Worm (Caenorhabditis elegans) whole organism, mixed stage, embryonic: Measurements from ENCODE around the gene Y37D8A.25.
A peak's percentile ranks its signal among the peaks of the same experiment; 100 is the strongest.

Experiments
- M03D4.4 ChIP-seq: sonication (generic microtip); optimal IDR thresholded peaks from 2 replicates; lab custom pipeline; 2017; ENCODE audit warnings: mild to moderate bottlenecking, missing genetic modification characterization, missing compliant biosample characterization
- bed-3 ChIP-seq: fragments of 200-800 bp; sonication (Bioruptor generic); optimal IDR thresholded peaks from 3 replicates; lab custom pipeline; 2018; ENCODE audit warnings: mild to moderate bottlenecking, missing genetic modification characterization, moderate library complexity, missing compliant biosample characterization
- blmp-1 ChIP-seq: fragments of 150-350 bp; optimal IDR thresholded peaks from 2 replicates; lab custom pipeline; 2014; ENCODE audit warnings: missing biosample characterization, missing genetic modification characterization
- ceh-43 ChIP-seq: fragments of 200-800 bp; sonication (Bioruptor generic); optimal IDR thresholded peaks from 2 replicates; lab custom pipeline; 2018; ENCODE audit warnings: mild to moderate bottlenecking, missing genetic modification characterization, moderate library complexity, missing compliant biosample characterization
- ceh-83 ChIP-seq: fragments of 200-800 bp; sonication (Bioruptor generic); optimal IDR thresholded peaks from 2 replicates; lab custom pipeline; 2018; ENCODE audit warnings: mild to moderate bottlenecking, missing genetic modification characterization, missing compliant biosample characterization
- ces-1 ChIP-seq: fragments of 150-350 bp; optimal IDR thresholded peaks from 2 replicates; lab custom pipeline; 2014; ENCODE audit warnings: missing biosample characterization, missing genetic modification reagents, missing genetic modification characterization
- cnd-1 ChIP-seq: fragments of 200-800 bp; sonication (Bioruptor generic); optimal IDR thresholded peaks from 2 replicates; lab custom pipeline; 2018; ENCODE audit warnings: mild to moderate bottlenecking, missing genetic modification characterization, missing compliant biosample characterization
- drap-1 ChIP-seq: fragments of 200-800 bp; sonication (Bioruptor generic); optimal IDR thresholded peaks from 3 replicates; lab custom pipeline; 2018; ENCODE audit warnings: mild to moderate bottlenecking, missing genetic modification characterization, missing compliant biosample characterization
- elt-1 ChIP-seq: sonication (generic microtip); optimal IDR thresholded peaks from 2 replicates; lab custom pipeline; 2017; ENCODE audit warnings: missing genetic modification characterization, mild to moderate bottlenecking, missing compliant biosample characterization, antibody characterized with exemption, moderate library complexity, borderline replicate concordance; ENCODE audit not compliant: insufficient read depth
- elt-3 ChIP-seq: fragments of 150-350 bp; optimal IDR thresholded peaks from 2 replicates; lab custom pipeline; 2014; ENCODE audit warnings: missing biosample characterization, missing genetic modification characterization
- flh-1 ChIP-seq: fragments of 200-800 bp; sonication (Bioruptor generic); optimal IDR thresholded peaks from 2 replicates; lab custom pipeline; 2018; ENCODE audit warnings: mild to moderate bottlenecking, missing genetic modification characterization, moderate library complexity, missing compliant biosample characterization
- ham-2 ChIP-seq: fragments of 200-800 bp; sonication (Bioruptor generic); optimal IDR thresholded peaks from 2 replicates; lab custom pipeline; 2018; ENCODE audit warnings: mild to moderate bottlenecking, missing genetic modification characterization, missing compliant biosample characterization
- lin-32 ChIP-seq: fragments of 200-800 bp; sonication (Bioruptor generic); optimal IDR thresholded peaks from 2 replicates; lab custom pipeline; 2018; ENCODE audit warnings: mild to moderate bottlenecking, missing genetic modification characterization, missing compliant biosample characterization
- lsy-2 ChIP-seq: fragments of 150-350 bp; optimal IDR thresholded peaks from 2 replicates; lab custom pipeline; 2014; ENCODE audit warnings: missing biosample characterization, missing genetic modification characterization
- mab-5 ChIP-seq: fragments of 150-350 bp; optimal IDR thresholded peaks from 2 replicates; lab custom pipeline; 2014; ENCODE audit warnings: missing biosample characterization, missing genetic modification characterization
- mls-2 ChIP-seq: sonication (generic microtip); optimal IDR thresholded peaks from 2 replicates; lab custom pipeline; 2016; ENCODE audit warnings: mild to moderate bottlenecking, missing genetic modification characterization, moderate library complexity, missing compliant biosample characterization
- nhr-12 ChIP-seq: fragments of 150-350 bp; optimal IDR thresholded peaks from 2 replicates; lab custom pipeline; 2014; ENCODE audit warnings: missing biosample characterization, missing genetic modification characterization
- nhr-2 ChIP-seq: fragments of 150-350 bp; optimal IDR thresholded peaks from 2 replicates; lab custom pipeline; 2014; ENCODE audit warnings: missing biosample characterization, missing genetic modification characterization
- nhr-237 ChIP-seq: fragments of 150-350 bp; optimal IDR thresholded peaks from 2 replicates; lab custom pipeline; 2014; ENCODE audit warnings: missing biosample characterization, missing genetic modification characterization
- nhr-28 ChIP-seq: fragments of 150-350 bp; optimal IDR thresholded peaks from 2 replicates; lab custom pipeline; 2014; ENCODE audit warnings: missing biosample characterization, missing genetic modification characterization
- nhr-76 ChIP-seq: sonication (generic microtip); optimal IDR thresholded peaks from 2 replicates; lab custom pipeline; 2017; ENCODE audit warnings: missing biosample characterization, missing genetic modification characterization
- pha-4 ChIP-seq: fragments of 150-350 bp; optimal IDR thresholded peaks from 2 replicates; lab custom pipeline; 2018; ENCODE audit warnings: missing biosample characterization, missing genetic modification reagents, missing genetic modification characterization
- sem-2 ChIP-seq: fragments of 200-800 bp; sonication (Bioruptor generic); optimal IDR thresholded peaks from 2 replicates; lab custom pipeline; 2018; ENCODE audit warnings: mild to moderate bottlenecking, missing genetic modification characterization, missing compliant biosample characterization
- snpc-4 ChIP-seq: fragments of 150-350 bp; optimal IDR thresholded peaks from 2 replicates; lab custom pipeline; 2014; ENCODE audit warnings: missing biosample characterization, missing genetic modification characterization
- sptf-1 ChIP-seq: sonication (generic microtip); optimal IDR thresholded peaks from 2 replicates; lab custom pipeline; 2017; ENCODE audit warnings: mild to moderate bottlenecking, missing genetic modification characterization, moderate library complexity, missing compliant biosample characterization
- tbx-8 ChIP-seq: fragments of 200-800 bp; sonication (Bioruptor generic); optimal IDR thresholded peaks from 2 replicates; lab custom pipeline; 2018; ENCODE audit warnings: mild to moderate bottlenecking, missing genetic modification characterization, moderate library complexity, missing compliant biosample characterization
- unc-120 ChIP-seq: sonication (generic microtip); optimal IDR thresholded peaks from 2 replicates; lab custom pipeline; 2017; ENCODE audit warnings: missing genetic modification characterization, missing compliant biosample characterization; ENCODE audit not compliant: poor library complexity, severe bottlenecking
- unc-62 ChIP-seq: fragments of 150-350 bp; optimal IDR thresholded peaks from 2 replicates; lab custom pipeline; 2014; ENCODE audit warnings: missing biosample characterization, missing genetic modification reagents, missing genetic modification characterization
- ztf-11 ChIP-seq: fragments of 150-350 bp; optimal IDR thresholded peaks from 2 replicates; lab custom pipeline; 2014; ENCODE audit warnings: missing biosample characterization, missing genetic modification characterization

Y37D8A.25 gene

ce11 chrIII:12789420-12789819 lies 30.6 kb downstream of the Y37D8A.25 start, which contains the start of gene BE10.1:
Gene BE10.1 (minus strand): TSS chrIII:12789520.
- TF ChIP-seq sptf-1 (tag; lab: Kevin White, UChicago) (no peak), unc-62 (GFP tag; lab: Kevin White, UChicago) (no peak), blmp-1 (tag; lab: Kevin White, UChicago) (no peak), ceh-43 (GFP tag; lab: Kevin White, UChicago) (no peak), lin-32 (no peak), elt-3 (tag; lab: Kevin White, UChicago) (no peak), ztf-11 (no peak), drap-1 (GFP tag; lab: Kevin White, UChicago) (no peak), unc-120 (tag; lab: Kevin White, UChicago) (no peak), sem-2 (GFP tag; lab: Kevin White, UChicago) (no peak), nhr-76 (tag; lab: Kevin White, UChicago) (no peak), flh-1 (GFP tag; lab: Kevin White, UChicago) (no peak), ces-1 (GFP tag; lab: Kevin White, UChicago) (no peak), tbx-8 (GFP tag; lab: Kevin White, UChicago) (no peak), M03D4.4 (no peak), nhr-237 (tag; lab: Kevin White, UChicago) (no peak), mab-5 (tag; lab: Kevin White, UChicago) (no peak), pha-4 (no peak), nhr-2 (no peak), ceh-83 (GFP tag; lab: Kevin White, UChicago) (no peak)

ce11 chrIII:12788239-12788638 lies 31.8 kb downstream of the Y37D8A.25 start:
- TF ChIP-seq tbx-8 (GFP tag; lab: Kevin White, UChicago) = no peak
- TF ChIP-seq flh-1 (GFP tag; lab: Kevin White, UChicago) = no peak
- TF ChIP-seq lsy-2 = no peak
- TF ChIP-seq snpc-4 (tag; lab: Kevin White, UChicago) = no peak
- no peak for TF ChIP-seq elt-1 (tag; lab: Kevin White, UChicago)
- no peak for TF ChIP-seq nhr-12 (tag; lab: Kevin White, UChicago)
- no peak for TF ChIP-seq mls-2 (tag; lab: Kevin White, UChicago)
- TF ChIP-seq bed-3 (GFP tag; lab: Kevin White, UChicago) = no peak
- no peak for TF ChIP-seq cnd-1 (tag; lab: Kevin White, UChicago)
- no peak for TF ChIP-seq unc-62 (GFP tag; lab: Kevin White, UChicago)
- no peak for TF ChIP-seq ces-1 (GFP tag; lab: Kevin White, UChicago)
- no peak for TF ChIP-seq ztf-11
- TF ChIP-seq lin-32 = no peak

- TF ChIP-seq flh-1 (GFP tag; lab: Kevin White, UChicago) = no peak
- no peak for TF ChIP-seq blmp-1 (tag; lab: Kevin White, UChicago)
- no peak for TF ChIP-seq sem-2 (GFP tag; lab: Kevin White, UChicago)
- no peak for TF ChIP-seq drap-1 (GFP tag; lab: Kevin White, UChicago)
- TF ChIP-seq lsy-2 = no peak
- no peak for TF ChIP-seq nhr-28 (tag; lab: Kevin White, UChicago)
- TF ChIP-seq mls-2 (tag; lab: Kevin White, UChicago) = no peak
- no peak for TF ChIP-seq bed-3 (GFP tag; lab: Kevin White, UChicago)
- no peak for TF ChIP-seq tbx-8 (GFP tag; lab: Kevin White, UChicago)
- TF ChIP-seq ham-2 (GFP tag; lab: Kevin White, UChicago) = no peak
- TF ChIP-seq unc-120 (tag; lab: Kevin White, UChicago) = no peak
- TF ChIP-seq elt-1 (tag; lab: Kevin White, UChicago) = no peak
- TF ChIP-seq M03D4.4 = no peak
Observed at ce11 chrIII:12785427-12785826, 34.6 kb downstream of the Y37D8A.25 start.

- TF ChIP-seq mls-2 (tag; lab: Kevin White, UChicago) = no peak
- TF ChIP-seq, all 35 proteins: peak for 0
Observed at ce11 chrIII:12784854-12785253, 35.2 kb downstream of the Y37D8A.25 start, which contains the start of gene lgc-37. Gene lgc-37 (plus strand): TSS chrIII:12785154.

- TF ChIP-seq sem-2 (GFP tag; lab: Kevin White, UChicago) = no peak
- no peak for TF ChIP-seq bed-3 (GFP tag; lab: Kevin White, UChicago)
- peak; percentile 55 for TF ChIP-seq ces-1 (GFP tag; lab: Kevin White, UChicago)
- TF ChIP-seq cnd-1 (tag; lab: Kevin White, UChicago) = no peak
- TF ChIP-seq ztf-11 = no peak
- TF ChIP-seq snpc-4 (tag; lab: Kevin White, UChicago) = no peak
Observed at ce11 chrIII:12783878-12784277, 36.2 kb downstream of the Y37D8A.25 start.
